Worm (Caenorhabditis elegans) whole organism, L1 larva: ENCODE data around the gene srx-51.

Experiments used
- C04F5.9 ChIP-seq: sonication (generic microtip); optimal IDR thresholded peaks from 2 replicates; lab custom pipeline; 2016; ENCODE audit warnings: missing genetic modification characterization, missing compliant biosample characterization
- F16B12.6 ChIP-seq: fragments of 150-350 bp; optimal IDR thresholded peaks from 2 replicates; lab custom pipeline; 2014; ENCODE audit warnings: missing biosample characterization, missing genetic modification characterization
- aly-2 ChIP-seq: fragments of 150-350 bp; optimal IDR thresholded peaks from 2 replicates; lab custom pipeline; 2014; ENCODE audit warnings: missing biosample characterization, missing genetic modification characterization
- ama-1 ChIP-seq: fragments of 150-350 bp; optimal IDR thresholded peaks from 2 replicates; lab custom pipeline; 2014
- ceh-63 ChIP-seq: fragments of 200-800 bp; sonication (Bioruptor generic); optimal IDR thresholded peaks from 2 replicates; lab custom pipeline; 2018; ENCODE audit warnings: mild to moderate bottlenecking, missing genetic modification characterization, missing compliant biosample characterization
- ceh-90 ChIP-seq: sonication (generic microtip); optimal IDR thresholded peaks from 2 replicates; lab custom pipeline; 2016; ENCODE audit warnings: missing genetic modification characterization, missing compliant biosample characterization
- dpl-1 ChIP-seq, 3 experiments: fragments of 150-350 bp in 2 of 3; sonication (generic microtip) in 1 of 3; optimal IDR thresholded peaks; 2 replicates each; lab custom pipeline; 2014 to 2017; ENCODE audit warnings: missing biosample characterization in 3 of 3, missing genetic modification characterization in 3 of 3, missing genetic modification reagents in 3 of 3
- dsc-1 ChIP-seq: sonication (generic microtip); optimal IDR thresholded peaks from 2 replicates; lab custom pipeline; 2016; ENCODE audit warnings: mild to moderate bottlenecking, missing genetic modification characterization, missing compliant biosample characterization
- efl-1 ChIP-seq, 4 experiments: fragments of 150-350 bp; optimal IDR thresholded peaks in 3 of 4; peaks in 1 of 4; 1 replicate in 1 of 4; 2 replicates in 3 of 4; lab custom pipeline; 2014; ENCODE audit warnings: missing biosample characterization in 2 of 4, missing genetic modification characterization in 2 of 4, missing genetic modification reagents in 2 of 4
- egl-27 ChIP-seq, 2 experiments: fragments of 150-350 bp in 1 of 2; sonication (generic microtip); optimal IDR thresholded peaks; 3 replicates each; lab custom pipeline; 2017 to 2018; ENCODE audit warnings: missing biosample characterization in 2 of 2, missing genetic modification characterization in 2 of 2, missing genetic modification reagents in 2 of 2
- elt-2 ChIP-seq: sonication (generic microtip); optimal IDR thresholded peaks from 2 replicates; lab custom pipeline; 2016; ENCODE audit warnings: missing genetic modification characterization, mild to moderate bottlenecking, inconsistent platforms, missing compliant biosample characterization, missing genetic modification reagents
- elt-3 ChIP-seq, 6 experiments: fragments of 150-350 bp in 1 of 6; sonication (generic microtip); optimal IDR thresholded peaks; 2 replicates each; lab custom pipeline; 2017 to 2018; ENCODE audit warnings: missing biosample characterization in 6 of 6, missing genetic modification characterization in 6 of 6, inconsistent platforms in 1 of 6
- ets-5 ChIP-seq: fragments of 200-800 bp; sonication (Bioruptor generic); IDR thresholded peaks from 2 replicates; pipeline ENCODE4 v1.3.6; 2022; ENCODE audit warnings: missing genetic modification characterization, missing compliant biosample characterization
- fkh-8 ChIP-seq: sonication (generic microtip); optimal IDR thresholded peaks from 2 replicates; lab custom pipeline; 2016; ENCODE audit warnings: mild to moderate bottlenecking, missing genetic modification characterization, missing compliant biosample characterization
- grh-1 ChIP-seq: fragments of 200-800 bp; sonication (Bioruptor generic); IDR thresholded peaks from 2 replicates; pipeline ENCODE4 v1.3.6; 2022; ENCODE audit warnings: missing genetic modification reagents, missing genetic modification characterization, missing compliant biosample characterization
- hlh-4 ChIP-seq: sonication (generic microtip); optimal IDR thresholded peaks from 2 replicates; lab custom pipeline; 2016; ENCODE audit warnings: mild to moderate bottlenecking, missing genetic modification characterization, missing compliant biosample characterization
- hpl-2 ChIP-seq: fragments of 150-350 bp; optimal IDR thresholded peaks from 2 replicates; lab custom pipeline; 2014; ENCODE audit warnings: missing biosample characterization, missing genetic modification reagents, missing genetic modification characterization
- isw-1 ChIP-seq: fragments of 200-800 bp; sonication (Bioruptor generic); IDR thresholded peaks from 2 replicates; pipeline ENCODE4 v1.3.6; 2022; ENCODE audit warnings: missing genetic modification characterization, missing compliant biosample characterization
- jun-1 ChIP-seq: fragments of 150-350 bp; optimal IDR thresholded peaks from 2 replicates; lab custom pipeline; 2014; ENCODE audit warnings: missing biosample characterization, missing genetic modification reagents, missing genetic modification characterization
- lin-13 ChIP-seq: fragments of 150-350 bp; optimal IDR thresholded peaks from 2 replicates; lab custom pipeline; 2014; ENCODE audit warnings: missing biosample characterization, missing genetic modification reagents, missing genetic modification characterization
- lin-35 ChIP-seq, 2 experiments: fragments of 150-350 bp; optimal IDR thresholded peaks; 2 replicates each; lab custom pipeline; 2014; ENCODE audit warnings: missing biosample characterization in 2 of 2, missing genetic modification characterization in 2 of 2, missing genetic modification reagents in 2 of 2
- lin-39 ChIP-seq: fragments of 150-350 bp; optimal IDR thresholded peaks from 2 replicates; lab custom pipeline; 2014; ENCODE audit warnings: missing biosample characterization, missing genetic modification reagents, missing genetic modification characterization
- lsy-2 ChIP-seq, 2 experiments: fragments of 150-350 bp; optimal IDR thresholded peaks; 2 replicates each; lab custom pipeline; 2014; ENCODE audit warnings: missing biosample characterization in 2 of 2, missing genetic modification characterization in 2 of 2
- mab-9 ChIP-seq: fragments of 200-800 bp; sonication (Bioruptor generic); IDR thresholded peaks from 2 replicates; pipeline ENCODE4 v1.3.6; 2022; ENCODE audit warnings: missing genetic modification reagents, missing genetic modification characterization, missing compliant biosample characterization
- mep-1 ChIP-seq: fragments of 150-350 bp; optimal IDR thresholded peaks from 2 replicates; lab custom pipeline; 2014; ENCODE audit warnings: missing biosample characterization, missing genetic modification characterization
- nhr-11 ChIP-seq: fragments of 150-350 bp; optimal IDR thresholded peaks from 2 replicates; lab custom pipeline; 2014; ENCODE audit warnings: missing biosample characterization, missing genetic modification characterization
- nhr-12 ChIP-seq: sonication (generic microtip); optimal IDR thresholded peaks from 2 replicates; lab custom pipeline; 2017; ENCODE audit warnings: missing biosample characterization, missing genetic modification characterization
- nhr-47 ChIP-seq: sonication (generic microtip); optimal IDR thresholded peaks from 2 replicates; lab custom pipeline; 2016; ENCODE audit warnings: mild to moderate bottlenecking, missing genetic modification characterization, moderate library complexity, missing compliant biosample characterization
- nhr-71 ChIP-seq: sonication (generic microtip); optimal IDR thresholded peaks from 2 replicates; lab custom pipeline; 2016; ENCODE audit warnings: mild to moderate bottlenecking, missing genetic modification characterization, moderate library complexity, missing compliant biosample characterization
- nhr-76 ChIP-seq: sonication (generic microtip); optimal IDR thresholded peaks from 2 replicates; lab custom pipeline; 2017; ENCODE audit warnings: missing biosample characterization, missing genetic modification characterization
- pag-3 ChIP-seq: sonication (generic microtip); optimal IDR thresholded peaks from 2 replicates; lab custom pipeline; 2017; ENCODE audit warnings: missing genetic modification characterization, mild to moderate bottlenecking, missing compliant biosample characterization, antibody characterized with exemption, borderline replicate concordance; ENCODE audit not compliant: insufficient read depth
- pax-3 ChIP-seq: fragments of 200-800 bp; sonication (Bioruptor generic); optimal IDR thresholded peaks from 2 replicates; lab custom pipeline; 2018; ENCODE audit warnings: mild to moderate bottlenecking, missing genetic modification characterization, moderate library complexity, missing compliant biosample characterization
- rnt-1 ChIP-seq: sonication (generic microtip); optimal IDR thresholded peaks from 2 replicates; lab custom pipeline; 2016; ENCODE audit warnings: mild to moderate bottlenecking, missing genetic modification characterization, moderate library complexity, missing compliant biosample characterization
- skn-1 ChIP-seq: fragments of 150-350 bp; optimal IDR thresholded peaks from 2 replicates; lab custom pipeline; 2014; ENCODE audit warnings: missing biosample characterization, missing genetic modification characterization
- sox-4 ChIP-seq: sonication (generic microtip); optimal IDR thresholded peaks from 2 replicates; lab custom pipeline; 2016; ENCODE audit warnings: missing genetic modification characterization, missing compliant biosample characterization
- sptf-1 ChIP-seq: fragments of 150-350 bp; optimal IDR thresholded peaks from 2 replicates; lab custom pipeline; 2014; ENCODE audit warnings: missing biosample characterization, missing genetic modification characterization
- sup-37 ChIP-seq: fragments of 200-800 bp; sonication (Bioruptor generic); optimal IDR thresholded peaks from 2 replicates; lab custom pipeline; 2018; ENCODE audit warnings: mild to moderate bottlenecking, missing genetic modification characterization, missing compliant biosample characterization
- tlp-1 ChIP-seq: fragments of 150-350 bp; optimal IDR thresholded peaks from 2 replicates; lab custom pipeline; 2014; ENCODE audit warnings: missing biosample characterization, missing genetic modification characterization
- unc-130 ChIP-seq: fragments of 150-350 bp; optimal IDR thresholded peaks from 2 replicates; lab custom pipeline; 2017; ENCODE audit warnings: missing biosample characterization, missing genetic modification characterization, inconsistent platforms
- unc-62 ChIP-seq: fragments of 150-350 bp; optimal IDR thresholded peaks from 2 replicates; lab custom pipeline; 2014; ENCODE audit warnings: missing biosample characterization, missing genetic modification reagents, missing genetic modification characterization
- xbp-1 ChIP-seq: sonication (generic microtip); optimal IDR thresholded peaks from 2 replicates; lab custom pipeline; 2016; ENCODE audit warnings: missing genetic modification characterization, missing compliant biosample characterization
- ztf-11 ChIP-seq, 2 experiments: sonication (generic microtip); optimal IDR thresholded peaks; 2 replicates each; lab custom pipeline; 2016 to 2017; ENCODE audit warnings: missing genetic modification characterization in 2 of 2, missing biosample characterization in 1 of 2, missing compliant biosample characterization in 1 of 2

srx-51 gene

DNA sequence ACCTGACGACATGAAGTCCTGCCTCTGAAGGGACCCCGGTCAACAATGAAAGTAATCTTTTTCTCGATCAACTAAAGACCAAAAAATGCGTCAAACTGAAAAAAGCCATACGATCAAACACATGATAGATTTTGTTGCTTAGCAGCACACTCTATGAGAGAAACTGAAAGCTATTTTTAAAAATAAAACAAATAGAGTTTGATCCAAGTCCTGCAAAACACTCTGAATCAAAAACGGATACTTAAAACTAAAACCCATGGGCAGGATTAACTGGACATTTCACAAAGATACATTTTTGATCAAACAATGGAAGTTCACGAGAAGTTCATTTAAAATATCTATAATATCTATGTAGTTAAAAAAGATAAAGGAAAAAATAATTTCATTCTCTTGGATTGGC lies 14.3 kb upstream of the srx-51 start, which contains the start of gene T10H4.13:
TSS of gene T10H4.13 (minus strand) at position 101 of the 400 bp plus-strand sequence.
- TF ChIP-seq unc-130 (tag; lab: Kevin White, UChicago) (no peak), skn-1 (tag; lab: Kevin White, UChicago) (no peak), aly-2 (no peak), ceh-63 (GFP tag; lab: Kevin White, UChicago) (no peak), nhr-47 (tag; lab: Kevin White, UChicago) (no peak), efl-1 (optimal IDR thresholded peaks at IDR 0.05; lab: Kevin White, UChicago) (no peak), efl-1 (GFP tag; optimal IDR thresholded peaks at IDR 0.05 in 1 of 2; lab: Kevin White, UChicago) (no peak), lin-35 (GFP tag; optimal IDR thresholded peaks at IDR 0.05; lab: Kevin White, UChicago) (no peak), nhr-76 (no peak), sptf-1 (tag; lab: Kevin White, UChicago) (no peak), lin-13 (GFP tag; lab: Kevin White, UChicago) (no peak), lsy-2 (tag; optimal IDR thresholded peaks at IDR 0.05; lab: Kevin White, UChicago) (no peak), ama-1 (lab: Kevin White, UChicago) (no peak), nhr-71 (tag; lab: Kevin White, UChicago) (no peak), dsc-1 (tag; lab: Kevin White, UChicago) (no peak), rnt-1 (tag; lab: Kevin White, UChicago) (no peak)

DNA sequence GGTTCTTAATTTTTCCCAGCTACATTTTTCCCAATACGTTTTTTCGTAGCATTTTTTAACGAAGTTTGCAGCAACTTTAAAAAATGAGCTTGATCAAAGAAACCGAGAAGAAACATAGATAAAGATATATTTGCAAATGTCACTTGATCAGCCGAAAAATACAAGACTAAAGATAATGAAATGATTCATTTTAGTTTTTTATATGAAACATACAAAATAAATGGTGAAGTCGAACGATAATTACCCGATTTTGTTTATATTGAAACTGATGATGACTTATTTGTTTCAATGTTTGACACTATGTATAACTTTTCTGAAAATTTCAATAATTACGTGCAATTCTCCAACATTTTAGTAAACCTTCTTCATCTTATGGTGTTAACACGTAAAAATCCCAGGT lies 13.4 kb upstream of the srx-51 start, which contains the start of gene srw-22:
TSS of gene srw-22 (plus strand) at position 301 of the 400 bp plus-strand sequence.
- no peak for TF ChIP-seq rnt-1 (tag; lab: Kevin White, UChicago)
- TF ChIP-seq nhr-11 (tag; lab: Kevin White, UChicago) = no peak
- no peak for TF ChIP-seq F16B12.6 (tag; lab: Kevin White, UChicago)
- no peak for TF ChIP-seq elt-3 (tag; optimal IDR thresholded peaks at IDR 0.05; lab: Kevin White, UChicago)
- TF ChIP-seq dsc-1 (tag; lab: Kevin White, UChicago) = no peak
- no peak for TF ChIP-seq pag-3 (tag; lab: Kevin White, UChicago)
- TF ChIP-seq nhr-12 = no peak
- TF ChIP-seq nhr-76 = no peak
- no peak for TF ChIP-seq jun-1 (tag; lab: Kevin White, UChicago)
- no peak for TF ChIP-seq unc-130 (tag; lab: Kevin White, UChicago)
- no peak for TF ChIP-seq mep-1 (tag; lab: Kevin White, UChicago)
- TF ChIP-seq pax-3 (tag; lab: Kevin White, UChicago) = no peak
- TF ChIP-seq grh-1 = no peak
- no peak for TF ChIP-seq isw-1
- TF ChIP-seq hlh-4 = no peak
- TF ChIP-seq lin-39 (tag; lab: Kevin White, UChicago) = no peak
- TF ChIP-seq egl-27 (tag; optimal IDR thresholded peaks at IDR 0.05; lab: Kevin White, UChicago) = no peak

DNA sequence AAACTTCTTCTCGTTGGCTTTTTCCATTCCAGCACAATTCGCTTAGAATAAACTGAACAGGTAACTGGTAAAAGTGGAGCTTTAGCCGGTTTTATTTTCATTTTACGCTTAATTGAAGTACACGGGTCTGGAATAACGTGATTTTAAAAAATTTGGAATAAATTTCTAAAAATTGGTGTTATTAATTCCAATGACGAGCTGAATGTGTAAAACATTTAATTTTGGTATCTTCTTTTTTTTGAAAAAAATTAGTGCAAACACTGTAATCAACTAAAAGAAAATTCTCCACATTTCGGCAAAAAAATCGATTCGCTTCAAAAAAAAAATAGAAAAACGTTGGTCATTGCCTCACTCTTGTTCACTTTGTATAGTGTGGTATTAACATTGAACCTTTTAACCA lies 9.4 kb upstream of the srx-51 start, which contains the start of gene T10H4.4:
TSS of gene T10H4.4 (minus strand) at position 101 of the 400 bp plus-strand sequence.
- TF ChIP-seq sptf-1 (tag; lab: Kevin White, UChicago) (no peak), xbp-1 (tag; lab: Kevin White, UChicago) (no peak), unc-62 (no peak), C04F5.9 (tag; lab: Kevin White, UChicago) (no peak), sox-4 (no peak), tlp-1 (tag; lab: Kevin White, UChicago) (no peak), aly-2 (no peak), mab-9 (GFP tag; lab: Robert Waterston, UW) (no peak), elt-2 (tag; lab: Kevin White, UChicago) (no peak), ztf-11 (tag; optimal IDR thresholded peaks at IDR 0.05; lab: Kevin White, UChicago) (no peak), lin-35 (GFP tag; optimal IDR thresholded peaks at IDR 0.05; lab: Kevin White, UChicago) (no peak), ets-5 (no peak), egl-27 (tag; optimal IDR thresholded peaks at IDR 0.05; lab: Kevin White, UChicago) (no peak), fkh-8 (tag; lab: Kevin White, UChicago) (no peak), dpl-1 (GFP tag; optimal IDR thresholded peaks at IDR 0.05; lab: Kevin White, UChicago) (no peak), nhr-11 (tag; lab: Kevin White, UChicago) (no peak), ceh-90 (tag; lab: Kevin White, UChicago) (no peak), sup-37 (GFP tag; lab: Kevin White, UChicago) (no peak), hpl-2 (no peak)
